Worm (Caenorhabditis elegans) whole organism, late embryonic: Measurements from ENCODE around the gene F33G12.3.

Experiments
- F13H6.1 ChIP-seq: sonication (generic microtip); optimal IDR thresholded peaks from 2 replicates; lab custom pipeline; 2016; ENCODE audit warnings: missing genetic modification characterization, missing compliant biosample characterization
- K02D7.2 ChIP-seq: sonication (generic microtip); optimal IDR thresholded peaks from 2 replicates; lab custom pipeline; 2017; ENCODE audit warnings: mild to moderate bottlenecking, missing genetic modification characterization, missing compliant biosample characterization
- ceh-14 ChIP-seq: sonication (generic microtip); optimal IDR thresholded peaks from 2 replicates; lab custom pipeline; 2016; ENCODE audit warnings: missing genotype, missing genetic modification characterization, missing compliant biosample characterization
- ceh-30 ChIP-seq: fragments of 150-350 bp; optimal IDR thresholded peaks from 2 replicates; lab custom pipeline; 2014; ENCODE audit warnings: missing biosample characterization, missing genetic modification characterization
- ceh-6 ChIP-seq: fragments of 200-800 bp; sonication (Bioruptor generic); optimal IDR thresholded peaks from 2 replicates; lab custom pipeline; 2018; ENCODE audit warnings: mild to moderate bottlenecking, missing genetic modification characterization, missing compliant biosample characterization
- elt-2 ChIP-seq: sonication (generic microtip); optimal IDR thresholded peaks from 2 replicates; lab custom pipeline; 2016; ENCODE audit warnings: missing genetic modification reagents, missing genetic modification characterization, missing compliant biosample characterization
- hlh-13 ChIP-seq: fragments of 200-800 bp; sonication (Bioruptor generic); optimal IDR thresholded peaks from 2 replicates; lab custom pipeline; 2018; ENCODE audit warnings: mild to moderate bottlenecking, missing genetic modification characterization, missing compliant biosample characterization
- lin-11 ChIP-seq: fragments of 200-800 bp; sonication (Bioruptor generic); optimal IDR thresholded peaks from 2 replicates; lab custom pipeline; 2018; ENCODE audit warnings: mild to moderate bottlenecking, missing genetic modification characterization, missing compliant biosample characterization
- nhr-11 ChIP-seq: fragments of 150-350 bp; optimal IDR thresholded peaks from 2 replicates; lab custom pipeline; 2014; ENCODE audit warnings: missing biosample characterization, missing genetic modification characterization
- pat-9 ChIP-seq: fragments of 200-800 bp; sonication (Bioruptor generic); optimal IDR thresholded peaks from 2 replicates; lab custom pipeline; 2018; ENCODE audit warnings: mild to moderate bottlenecking, missing genetic modification characterization, moderate library complexity, missing compliant biosample characterization
- pha-2 ChIP-seq: sonication (generic microtip); optimal IDR thresholded peaks from 2 replicates; lab custom pipeline; 2017; ENCODE audit warnings: mild to moderate bottlenecking, missing genetic modification characterization, missing compliant biosample characterization
- rnt-1 ChIP-seq: sonication (generic microtip); optimal IDR thresholded peaks from 2 replicates; lab custom pipeline; 2016; ENCODE audit warnings: missing genetic modification characterization, missing compliant biosample characterization
- unc-55 ChIP-seq: sonication (generic microtip); optimal IDR thresholded peaks from 2 replicates; lab custom pipeline; 2017; ENCODE audit warnings: missing biosample characterization, missing genetic modification reagents, missing genetic modification characterization

- no peak for TF ChIP-seq rnt-1 (tag; lab: Kevin White, UChicago)
- TF ChIP-seq unc-55 (GFP tag; lab: Kevin White, UChicago), result no peak
- TF ChIP-seq pha-2 (tag; lab: Kevin White, UChicago), result no peak
- no peak for TF ChIP-seq F13H6.1 (tag; lab: Kevin White, UChicago)
- no peak for TF ChIP-seq elt-2 (tag; lab: Kevin White, UChicago)
- no peak for TF ChIP-seq ceh-30 (tag; lab: Kevin White, UChicago)
- TF ChIP-seq pat-9 (tag; lab: Kevin White, UChicago), result no peak
- no peak for TF ChIP-seq K02D7.2 (tag; lab: Kevin White, UChicago)
- TF ChIP-seq hlh-13, result no peak
- no peak for TF ChIP-seq ceh-14 (tag; lab: Kevin White, UChicago)
- TF ChIP-seq nhr-11, result no peak
- TF ChIP-seq lin-11 (tag; lab: Kevin White, UChicago), result no peak
- no peak for TF ChIP-seq ceh-6 (GFP tag; lab: Kevin White, UChicago)
Measured at ce11 chrII:4992977-4993376, 40.9 kb downstream of the F33G12.3 start, which contains the start of gene pigb-1.
